Fruit fly (Drosophila melanogaster) whole organism, embryonic: ENCODE data around the gene CG4615.

Experiments used
- Aef1 ChIP-seq: fragments of 200-800 bp; sonication (Bioruptor generic); IDR thresholded peaks from 3 replicates; pipeline ENCODE4 v1.3.6; 2022; ENCODE audit warnings: missing biosample characterization, missing genetic modification characterization
- Antp ChIP-seq: fragments of 200-800 bp; sonication (Bioruptor generic); optimal IDR thresholded peaks from 3 replicates; lab custom pipeline; 2016; ENCODE audit warnings: missing biosample characterization, missing genetic modification characterization
- Atf6 ChIP-seq: fragments of 200-800 bp; sonication (Bioruptor generic); IDR thresholded peaks from 2 replicates; pipeline ENCODE4 v1.3.6; 2022; ENCODE audit warnings: missing biosample characterization, missing genetic modification characterization
- CG10543 ChIP-seq: fragments of 200-800 bp; sonication (Bioruptor generic); optimal IDR thresholded peaks from 3 replicates; lab custom pipeline; 2017; ENCODE audit warnings: missing biosample characterization, mild to moderate bottlenecking, missing genetic modification characterization, moderate library complexity
- CG11456 ChIP-seq: fragments of 200-800 bp; sonication (Bioruptor generic); IDR thresholded peaks from 3 replicates; pipeline ENCODE4 v1.3.6; 2022; ENCODE audit warnings: missing biosample characterization, missing genetic modification characterization
- CG11695 ChIP-seq: fragments of 200-800 bp; sonication (Bioruptor generic); IDR thresholded peaks from 3 replicates; pipeline ENCODE4 v1.3.6; 2022; ENCODE audit warnings: missing biosample characterization, missing genetic modification characterization
- CG12391 ChIP-seq: fragments of 200-800 bp; sonication (Bioruptor generic); optimal IDR thresholded peaks from 3 replicates; lab custom pipeline; 2018; ENCODE audit warnings: missing biosample characterization, mild to moderate bottlenecking, missing genetic modification characterization, moderate library complexity
- CG12659 ChIP-seq: fragments of 200-800 bp; sonication (Bioruptor generic); optimal IDR thresholded peaks from 3 replicates; lab custom pipeline; 2017; ENCODE audit warnings: mild to moderate bottlenecking, missing biosample characterization, missing genetic modification reagents, missing genetic modification characterization
- CG12744 ChIP-seq: fragments of 200-800 bp; sonication (Bioruptor generic); optimal IDR thresholded peaks from 2 replicates; lab custom pipeline; 2016; ENCODE audit warnings: missing biosample characterization, missing genetic modification characterization
- CG12942 ChIP-seq: fragments of 200-800 bp; sonication (Bioruptor generic); optimal IDR thresholded peaks from 3 replicates; lab custom pipeline; 2016; ENCODE audit warnings: missing biosample characterization, missing genetic modification characterization
- CG13624 ChIP-seq: fragments of 200-800 bp; sonication (Bioruptor generic); optimal IDR thresholded peaks from 2 replicates; lab custom pipeline; 2016; ENCODE audit warnings: missing biosample characterization, missing genetic modification characterization
- CG14860 ChIP-seq: fragments of 200-800 bp; sonication (Bioruptor generic); IDR thresholded peaks from 3 replicates; pipeline ENCODE4 v1.3.6; 2022; ENCODE audit warnings: missing biosample characterization, missing genetic modification characterization; ENCODE audit not compliant: partially characterized antibody
- CG1603 ChIP-seq: fragments of 200-800 bp; sonication (Bioruptor generic); optimal IDR thresholded peaks from 2 replicates; lab custom pipeline; 2019; ENCODE audit warnings: missing biosample characterization, mild to moderate bottlenecking, missing genetic modification characterization, moderate library complexity
- CG17328 ChIP-seq: fragments of 200-800 bp; sonication (Bioruptor generic); IDR thresholded peaks from 2 replicates; pipeline ENCODE4 v1.3.6; 2022; ENCODE audit warnings: missing biosample characterization, missing genetic modification characterization
- CG17802 ChIP-seq: fragments of 200-800 bp; sonication (Bioruptor generic); optimal IDR thresholded peaks from 2 replicates; lab custom pipeline; 2018; ENCODE audit warnings: missing biosample characterization, mild to moderate bottlenecking, missing genetic modification characterization, moderate library complexity
- CG18011 ChIP-seq: fragments of 200-800 bp; sonication (Bioruptor generic); optimal IDR thresholded peaks from 2 replicates; lab custom pipeline; 2017; ENCODE audit warnings: missing biosample characterization, missing genetic modification characterization, mild to moderate bottlenecking, moderate library complexity, missing genotype
- CG2875 ChIP-seq: fragments of 200-800 bp; sonication (Bioruptor generic); optimal IDR thresholded peaks from 2 replicates; lab custom pipeline; 2017; ENCODE audit warnings: missing biosample characterization, mild to moderate bottlenecking, missing genetic modification characterization, missing genetic modification reagents
- CG6272 ChIP-seq: fragments of 200-800 bp; sonication (Bioruptor generic); IDR thresholded peaks from 2 replicates; pipeline ENCODE4 v1.3.6; 2022; ENCODE audit warnings: missing biosample characterization, missing genetic modification characterization
- CG6765 ChIP-seq: fragments of 200-800 bp; sonication (Bioruptor generic); optimal IDR thresholded peaks from 3 replicates; lab custom pipeline; 2017; ENCODE audit warnings: missing biosample characterization, mild to moderate bottlenecking, missing genetic modification characterization
- CG7839 ChIP-seq: fragments of 200-800 bp; sonication (Bioruptor generic); optimal IDR thresholded peaks from 3 replicates; lab custom pipeline; 2018; ENCODE audit warnings: missing biosample characterization, mild to moderate bottlenecking, missing genetic modification characterization, moderate library complexity
- CG7987 ChIP-seq: fragments of 200-800 bp; sonication (Bioruptor generic); optimal IDR thresholded peaks from 2 replicates; lab custom pipeline; 2018; ENCODE audit warnings: missing biosample characterization, mild to moderate bottlenecking, missing genetic modification characterization, moderate library complexity
- CG8359 ChIP-seq: fragments of 200-800 bp; sonication (Bioruptor generic); optimal IDR thresholded peaks from 2 replicates; lab custom pipeline; 2017; ENCODE audit warnings: missing biosample characterization, mild to moderate bottlenecking, missing genetic modification characterization, borderline replicate concordance
- CHES-1-like ChIP-seq: fragments of 200-800 bp; sonication (Bioruptor generic); optimal IDR thresholded peaks from 2 replicates; lab custom pipeline; 2016; ENCODE audit warnings: missing biosample characterization, missing genetic modification characterization
- Chrac-16 ChIP-seq: fragments of 200-800 bp; sonication (Bioruptor generic); optimal IDR thresholded peaks from 3 replicates; lab custom pipeline; 2016; ENCODE audit warnings: missing biosample characterization, missing genetic modification characterization
- Deaf1 ChIP-seq: fragments of 200-800 bp; optimal IDR thresholded peaks from 3 replicates; lab custom pipeline; 2019; ENCODE audit warnings: missing biosample characterization, mild to moderate bottlenecking, missing genetic modification characterization, moderate library complexity
- Drgx ChIP-seq: fragments of 200-800 bp; sonication (Bioruptor generic); IDR thresholded peaks from 2 replicates; pipeline ENCODE4 v1.3.6; 2022; ENCODE audit warnings: missing biosample characterization, missing genetic modification characterization
- Eip74EF ChIP-seq, 2 experiments: fragments of 200-800 bp in 1 of 2; fragments of >200 bp in 1 of 2; sonication (Bioruptor generic) in 1 of 2; optimal IDR thresholded peaks; 2 replicates each; lab custom pipeline; 2017 to 2019; ENCODE audit warnings: missing biosample characterization in 2 of 2, missing genetic modification characterization in 2 of 2, mild to moderate bottlenecking in 1 of 2, moderate library complexity in 1 of 2
- Ets97D ChIP-seq: fragments of 200-800 bp; sonication (Bioruptor generic); optimal IDR thresholded peaks from 3 replicates; lab custom pipeline; 2016; ENCODE audit warnings: missing biosample characterization, missing genetic modification characterization
- H15 ChIP-seq: fragments of 200-800 bp; sonication (Bioruptor generic); IDR thresholded peaks from 3 replicates; pipeline ENCODE4 v1.3.6; 2022; ENCODE audit warnings: missing biosample characterization, missing genetic modification characterization
- NFAT ChIP-seq: fragments of 200-800 bp; sonication (Bioruptor generic); IDR thresholded peaks from 2 replicates; pipeline ENCODE4 v1.3.6; 2022; ENCODE audit warnings: missing biosample characterization, missing genetic modification characterization
- Sry-δ ChIP-seq: fragments of 200-800 bp; sonication (Bioruptor generic); optimal IDR thresholded peaks from 2 replicates; lab custom pipeline; 2016; ENCODE audit warnings: missing biosample characterization, missing genetic modification characterization
- Stat92E ChIP-seq, 3 experiments: fragments of >200 bp in 2 of 3; fragments of 200-800 bp in 1 of 3; sonication (Bioruptor generic) in 1 of 3; optimal IDR thresholded peaks; 2 replicates each; lab custom pipeline; 2017 to 2019; ENCODE audit warnings: missing biosample characterization in 3 of 3, missing genetic modification characterization in 3 of 3, mild to moderate bottlenecking in 1 of 3, moderate library complexity in 1 of 3
- Xrp1 ChIP-seq: fragments of 200-800 bp; sonication (Bioruptor generic); IDR thresholded peaks from 2 replicates; pipeline ENCODE4 v1.3.6; 2022; ENCODE audit warnings: missing biosample characterization, missing genetic modification characterization
- bcd ChIP-seq: fragments of 200-800 bp; sonication (Bioruptor generic); optimal IDR thresholded peaks from 2 replicates; lab custom pipeline; 2017; ENCODE audit warnings: missing biosample characterization, mild to moderate bottlenecking, missing genetic modification characterization
- br ChIP-seq: fragments of >200 bp; optimal IDR thresholded peaks from 2 replicates; lab custom pipeline; 2017
- disco-r ChIP-seq: fragments of 200-800 bp; sonication (Bioruptor generic); optimal IDR thresholded peaks from 2 replicates; lab custom pipeline; 2016; ENCODE audit warnings: missing biosample characterization, missing genetic modification characterization
- dysf ChIP-seq: fragments of 200-800 bp; sonication (Bioruptor generic); IDR thresholded peaks from 3 replicates; pipeline ENCODE4 v1.3.6; 2022; ENCODE audit warnings: missing biosample characterization, missing genetic modification characterization
- fd3F ChIP-seq: fragments of 200-800 bp; sonication (Bioruptor generic); optimal IDR thresholded peaks from 2 replicates; lab custom pipeline; 2018; ENCODE audit warnings: missing biosample characterization, mild to moderate bottlenecking, missing genetic modification characterization, moderate library complexity
- gcm ChIP-seq: fragments of 200-800 bp; sonication (Bioruptor generic); optimal IDR thresholded peaks from 2 replicates; lab custom pipeline; 2019; ENCODE audit warnings: missing biosample characterization, mild to moderate bottlenecking, missing genetic modification characterization, moderate library complexity
- ind ChIP-seq: fragments of 200-800 bp; sonication (Bioruptor generic); optimal IDR thresholded peaks from 3 replicates; lab custom pipeline; 2016; ENCODE audit warnings: missing biosample characterization, missing genetic modification characterization
- ken ChIP-seq: fragments of 200-800 bp; sonication (Bioruptor generic); IDR thresholded peaks from 3 replicates; pipeline ENCODE4 v1.3.6; 2022; ENCODE audit warnings: missing biosample characterization, missing genetic modification characterization
- onecut ChIP-seq: fragments of 200-800 bp; sonication (Bioruptor generic); IDR thresholded peaks from 2 replicates; pipeline ENCODE4 v1.3.6; 2022; ENCODE audit warnings: missing biosample characterization, missing genetic modification characterization
- pita ChIP-seq: fragments of 200-800 bp; sonication (Bioruptor generic); optimal IDR thresholded peaks from 2 replicates; lab custom pipeline; 2017; ENCODE audit warnings: missing biosample characterization, mild to moderate bottlenecking, missing genetic modification characterization
- sob ChIP-seq: fragments of 200-800 bp; sonication (Bioruptor generic); IDR thresholded peaks from 2 replicates; pipeline ENCODE4 v1.3.6; 2022; ENCODE audit warnings: missing biosample characterization, missing genetic modification characterization
- sqz ChIP-seq: fragments of 200-800 bp; sonication (Bioruptor generic); optimal IDR thresholded peaks from 3 replicates; lab custom pipeline; 2018; ENCODE audit warnings: missing biosample characterization, mild to moderate bottlenecking, missing genetic modification characterization
- sr ChIP-seq: fragments of 200-800 bp; sonication (Bioruptor generic); IDR thresholded peaks from 3 replicates; pipeline ENCODE4 v1.3.6; 2022; ENCODE audit warnings: missing biosample characterization, missing genetic modification characterization
- stwl ChIP-seq: fragments of 200-800 bp; sonication (Bioruptor generic); optimal IDR thresholded peaks from 3 replicates; lab custom pipeline; 2018; ENCODE audit warnings: missing biosample characterization, mild to moderate bottlenecking, missing genetic modification characterization, moderate library complexity
- vnd ChIP-seq: fragments of 200-800 bp; sonication (Bioruptor generic); IDR thresholded peaks from 3 replicates; pipeline ENCODE4 v1.3.6; 2022; ENCODE audit warnings: missing biosample characterization, missing genetic modification characterization; ENCODE audit not compliant: partially characterized antibody
- wek ChIP-seq: fragments of 200-800 bp; sonication (Bioruptor generic); optimal IDR thresholded peaks from 3 replicates; lab custom pipeline; 2018; ENCODE audit warnings: missing biosample characterization, mild to moderate bottlenecking, missing genetic modification characterization, moderate library complexity
- wor ChIP-seq: fragments of 200-800 bp; sonication (Bioruptor generic); IDR thresholded peaks from 2 replicates; pipeline ENCODE4 v1.3.6; 2022; ENCODE audit warnings: missing biosample characterization, missing genetic modification characterization

CG4615 gene

DNA sequence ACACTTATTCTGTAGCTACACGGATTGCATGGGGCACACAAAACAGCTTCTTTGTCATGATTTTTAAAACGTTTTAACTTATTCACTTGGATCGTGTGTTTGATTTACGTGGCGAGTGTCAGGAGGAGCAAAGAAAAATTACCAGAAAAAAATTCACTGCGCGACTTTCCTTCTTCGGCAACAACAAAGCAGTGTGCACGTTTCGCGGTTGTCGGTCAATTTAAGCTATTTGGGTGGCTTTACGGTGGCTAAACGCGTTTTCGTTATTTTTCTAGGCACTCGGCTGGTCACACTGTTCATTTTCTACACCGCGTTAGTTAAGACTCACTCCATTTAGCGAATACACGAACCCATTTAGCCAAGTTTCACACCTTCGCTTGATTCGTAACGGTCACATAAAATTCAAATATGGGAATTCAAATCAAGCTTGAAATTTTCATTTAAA lies 4.2 kb downstream of the CG4615 start, which contains the start of gene Sxl (continued):
- TF ChIP-seq vnd (GFP tag; lab: Robert Waterston, UW) (no peak), onecut (GFP tag; lab: Robert Waterston, UW) (peak; percentile 20; the same call in 1 of the 2 replicates), pita (peak; percentile 96), CG12659 (GFP tag; lab: Kevin White, UChicago) (peak; percentile 77), ind (GFP tag; lab: Kevin White, UChicago) (no peak), Drgx (no peak), disco-r (GFP tag; lab: Kevin White, UChicago) (no peak), H15 (no peak), Antp (GFP tag; lab: Kevin White, UChicago) (no peak), CG12942 (GFP tag; lab: Kevin White, UChicago) (no peak), CG2875 (GFP tag; lab: Kevin White, UChicago) (no peak), Xrp1 (GFP tag; lab: Robert Waterston, UW) (peak; percentile 27; the same call in 1 of the 2 replicates), Sry-δ (peak; percentile 61), CG11456 (GFP tag; lab: Robert Waterston, UW) (0 out of 3 replicates have a peak, but pooled peaks have one; percentile 46), fd3F (GFP tag; lab: Kevin White, UChicago) (no peak), wor (GFP tag; lab: Robert Waterston, UW) (no peak), gcm (GFP tag; lab: Kevin White, UChicago) (no peak), CG17328 (GFP tag; lab: Robert Waterston, UW) (peak; percentile 27; the same call in 1 of the 2 replicates), CG12391 (tag; lab: Kevin White, UChicago) (peak; percentile 3), wek (GFP tag; lab: Kevin White, UChicago) (peak; percentile 57), dysf (no peak), CG17802 (tag; lab: Kevin White, UChicago) (no peak), CG1603 (tag; lab: Kevin White, UChicago) (peak; percentile 86), Eip74EF (GFP tag; optimal IDR thresholded peaks at IDR 0.05; lab: Kevin White, UChicago) (no peak), Atf6 (GFP tag; lab: Robert Waterston, UW) (no peak), CG7839 (tag; lab: Kevin White, UChicago) (peak; percentile 15), CG8359 (GFP tag; lab: Kevin White, UChicago) (no peak), Deaf1 (tag; lab: Kevin White, UChicago) (no peak), CG11695 (GFP tag; lab: Robert Waterston, UW) (no peak), sob (peak; percentile 41), stwl (peak; percentile 73), CG14860 (GFP tag; lab: Robert Waterston, UW) (no peak), CG10543 (GFP tag; lab: Kevin White, UChicago) (peak; percentile 31), sqz (no peak), CHES-1-like (peak; percentile 21), CG6765 (GFP tag; lab: Kevin White, UChicago) (peak; percentile 18), sr (GFP tag; lab: Robert Waterston, UW) (no peak), CG12744 (GFP tag; lab: Kevin White, UChicago) (no peak), CG7987 (GFP tag; lab: Kevin White, UChicago) (peak; percentile 51), CG6272 (GFP tag; lab: Robert Waterston, UW) (0 out of 2 replicates have a peak, but pooled peaks have one; percentile 12), ken (GFP tag; lab: Robert Waterston, UW) (0 out of 3 replicates have a peak, but pooled peaks have one; percentile 15), bcd (peak; percentile 5), NFAT (GFP tag; lab: Robert Waterston, UW) (peak; percentile 67; the same call in 1 of the 2 replicates), br (lab: Kevin White, UChicago) (no peak), CG13624 (peak; percentile 46), Ets97D (GFP tag; lab: Kevin White, UChicago) (peak; percentile 87), CG18011 (GFP tag; lab: Kevin White, UChicago) (no peak), Stat92E (GFP tag; optimal IDR thresholded peaks at IDR 0.05; lab: Kevin White, UChicago) (peak in 1 of 3 experiments; percentile 44), Chrac-16 (no peak), Aef1 (GFP tag; lab: Robert Waterston, UW) (peak; percentile 74)
